Fruit fly (Drosophila melanogaster) whole organism, adult: ENCODE results near the gene Irc.

Experiments used
- CG11617 ChIP-seq: fragments of 200-800 bp; sonication (Bioruptor generic); optimal IDR thresholded peaks from 2 replicates; lab custom pipeline; 2017; ENCODE audit warnings: mild to moderate bottlenecking, missing biosample characterization, missing genetic modification reagents, missing genetic modification characterization
- CG12768 ChIP-seq: fragments of 200-800 bp; sonication (Bioruptor generic); optimal IDR thresholded peaks from 2 replicates; lab custom pipeline; 2017; ENCODE audit warnings: missing biosample characterization, missing genetic modification characterization, mild to moderate bottlenecking, moderate library complexity, missing genetic modification reagents
- CG14711 ChIP-seq: fragments of 200-800 bp; sonication (Bioruptor generic); optimal IDR thresholded peaks from 2 replicates; lab custom pipeline; 2018; ENCODE audit warnings: missing biosample characterization, mild to moderate bottlenecking, missing genetic modification characterization, moderate library complexity
- CG1620 ChIP-seq: fragments of 200-800 bp; sonication (Bioruptor generic); optimal IDR thresholded peaks from 2 replicates; lab custom pipeline; 2016; ENCODE audit warnings: missing biosample characterization, missing genetic modification characterization
- CG33017 ChIP-seq: fragments of 200-800 bp; sonication (Bioruptor generic); optimal IDR thresholded peaks from 2 replicates; lab custom pipeline; 2018; ENCODE audit warnings: missing biosample characterization, mild to moderate bottlenecking, missing genetic modification characterization, moderate library complexity
- CG5204 ChIP-seq: fragments of 200-800 bp; sonication (Bioruptor generic); optimal IDR thresholded peaks from 2 replicates; lab custom pipeline; 2016; ENCODE audit warnings: missing biosample characterization, missing genetic modification characterization
- CG7045 ChIP-seq: fragments of 200-800 bp; sonication (Bioruptor generic); optimal IDR thresholded peaks from 2 replicates; lab custom pipeline; 2017; ENCODE audit warnings: missing biosample characterization, mild to moderate bottlenecking, missing genetic modification characterization
- CG7101 ChIP-seq: fragments of 200-800 bp; sonication (Bioruptor generic); optimal IDR thresholded peaks from 2 replicates; lab custom pipeline; 2018; ENCODE audit warnings: missing biosample characterization, mild to moderate bottlenecking, missing genetic modification characterization, moderate library complexity
- Clk ChIP-seq: fragments of 200-800 bp; sonication (Bioruptor generic); optimal IDR thresholded peaks from 2 replicates; lab custom pipeline; 2017; ENCODE audit warnings: missing biosample characterization, missing genetic modification characterization
- Crg-1 ChIP-seq: fragments of 200-800 bp; sonication (Bioruptor generic); optimal IDR thresholded peaks from 2 replicates; lab custom pipeline; 2016; ENCODE audit warnings: missing biosample characterization, missing genetic modification characterization
- Hr96 ChIP-seq: fragments of 200-800 bp; sonication (Bioruptor generic); optimal IDR thresholded peaks from 2 replicates; lab custom pipeline; 2016; ENCODE audit warnings: missing biosample characterization, missing genetic modification characterization
- Mnt ChIP-seq: fragments of 200-800 bp; sonication (Bioruptor generic); optimal IDR thresholded peaks from 2 replicates; lab custom pipeline; 2016; ENCODE audit warnings: missing biosample characterization, mild to moderate bottlenecking, missing genetic modification characterization
- bab1 ChIP-seq: fragments of 200-800 bp; sonication (Bioruptor generic); optimal IDR thresholded peaks from 3 replicates; lab custom pipeline; 2019; ENCODE audit warnings: missing biosample characterization, mild to moderate bottlenecking, missing genetic modification characterization, moderate library complexity
- cic ChIP-seq: fragments of 200-800 bp; sonication (Bioruptor generic); optimal IDR thresholded peaks from 2 replicates; lab custom pipeline; 2017; ENCODE audit warnings: missing biosample characterization, mild to moderate bottlenecking, missing genetic modification characterization, moderate library complexity
- cnc ChIP-seq, 2 experiments: fragments of >200 bp; optimal IDR thresholded peaks; 2 replicates each; lab custom pipeline; 2017
- kay ChIP-seq: fragments of 200-800 bp; sonication (Bioruptor generic); peaks from one replicate; lab custom pipeline; 2016; ENCODE audit warnings: missing biosample characterization, missing genetic modification characterization, borderline replicate concordance
- ovo ChIP-seq: fragments of 200-800 bp; sonication (Bioruptor generic); optimal IDR thresholded peaks from 2 replicates; lab custom pipeline; 2016; ENCODE audit warnings: missing biosample characterization, missing genetic modification characterization
- pad ChIP-seq: fragments of 200-800 bp; sonication (Bioruptor generic); optimal IDR thresholded peaks from 3 replicates; lab custom pipeline; 2017; ENCODE audit warnings: missing biosample characterization, missing genetic modification characterization, mild to moderate bottlenecking, moderate library complexity, missing genetic modification reagents
- tj ChIP-seq: fragments of 200-800 bp; sonication (Bioruptor generic); optimal IDR thresholded peaks from 3 replicates; lab custom pipeline; 2017; ENCODE audit warnings: missing biosample characterization, mild to moderate bottlenecking, missing genetic modification characterization, moderate library complexity
- toe ChIP-seq: fragments of 200-800 bp; sonication (Bioruptor generic); optimal IDR thresholded peaks from 2 replicates; lab custom pipeline; 2016; ENCODE audit warnings: missing biosample characterization, missing genetic modification characterization

Irc gene

dm6 chr3R:17056183-17056904, 53.7 kb downstream of the Irc start:
- TF ChIP-seq CG1620 (no peak), toe (GFP tag; lab: Kevin White, UChicago) (no peak), CG7101 (tag; lab: Kevin White, UChicago) (peak; percentile 9), pad (GFP tag; lab: Kevin White, UChicago) (peak; percentile 42), Crg-1 (no peak), cnc (optimal IDR thresholded peaks at IDR 0.05; lab: Kevin White, UChicago) (no peak), CG12768 (GFP tag; lab: Kevin White, UChicago) (peak; percentile 56), Hr96 (no peak), Clk (GFP tag; lab: Kevin White, UChicago) (no peak), CG7045 (GFP tag; lab: Kevin White, UChicago) (peak; percentile 45), cic (peak; percentile 87), CG14711 (tag; lab: Kevin White, UChicago) (no peak), kay (peak; percentile 88), CG33017 (tag; lab: Kevin White, UChicago) (peak; percentile 57), tj (peak; percentile 92), ovo (GFP tag; lab: Kevin White, UChicago) (peak; percentile 38), CG5204 (GFP tag; lab: Kevin White, UChicago) (no peak), CG11617 (GFP tag; lab: Kevin White, UChicago) (peak; percentile 39), Mnt (GFP tag; lab: Kevin White, UChicago) (peak; percentile 81), bab1 (GFP tag; lab: Kevin White, UChicago) (peak; percentile 22)
